Fruit fly (Drosophila melanogaster) whole organism, embryonic: ENCODE data around the gene Sfp23F.

Source experiments
- Awh ChIP-seq: fragments of 200-800 bp; sonication (Bioruptor generic); IDR thresholded peaks from 2 replicates; pipeline ENCODE4, ENCODE4 v1.3.6; 2022; ENCODE audit warnings: missing biosample characterization, missing genetic modification characterization
- C15 ChIP-seq: fragments of 200-800 bp; sonication (Bioruptor generic); IDR thresholded peaks from 3 replicates; pipeline ENCODE4 v1.3.6; 2022; ENCODE audit warnings: missing biosample characterization, missing genetic modification characterization
- CG10565 ChIP-seq: fragments of 200-800 bp; sonication (Bioruptor generic); optimal IDR thresholded peaks from 3 replicates; lab custom pipeline; 2016; ENCODE audit warnings: missing biosample characterization, mild to moderate bottlenecking, missing genetic modification characterization
- CG11504 ChIP-seq: fragments of 200-800 bp; sonication (Bioruptor generic); optimal IDR thresholded peaks from 3 replicates; lab custom pipeline; 2019; ENCODE audit warnings: missing biosample characterization, mild to moderate bottlenecking, missing genetic modification characterization, moderate library complexity
- CG12299 ChIP-seq: fragments of 200-800 bp; sonication (Bioruptor generic); optimal IDR thresholded peaks from 2 replicates; lab custom pipeline; 2018; ENCODE audit warnings: missing biosample characterization, mild to moderate bottlenecking, missing genetic modification characterization
- CG13287 ChIP-seq: fragments of 200-800 bp; sonication (Bioruptor generic); IDR thresholded peaks from 2 replicates; pipeline ENCODE4 v1.3.6; 2022; ENCODE audit warnings: missing biosample characterization, missing genetic modification characterization; ENCODE audit not compliant: partially characterized antibody
- CG13894 ChIP-seq: fragments of 200-800 bp; sonication (Bioruptor generic); optimal IDR thresholded peaks from 3 replicates; lab custom pipeline; 2018; ENCODE audit warnings: missing biosample characterization, mild to moderate bottlenecking, missing genetic modification characterization, moderate library complexity
- CG14050 ChIP-seq: fragments of 200-800 bp; sonication (Bioruptor generic); IDR thresholded peaks from 3 replicates; pipeline ENCODE4 v1.3.6; 2022; ENCODE audit warnings: missing biosample characterization, missing genetic modification characterization
- CG1603 ChIP-seq: fragments of 200-800 bp; sonication (Bioruptor generic); optimal IDR thresholded peaks from 2 replicates; lab custom pipeline; 2019; ENCODE audit warnings: missing biosample characterization, mild to moderate bottlenecking, missing genetic modification characterization, moderate library complexity
- CG17568 ChIP-seq: fragments of 200-800 bp; sonication (Bioruptor generic); optimal IDR thresholded peaks from 2 replicates; lab custom pipeline; 2018; ENCODE audit warnings: missing biosample characterization, mild to moderate bottlenecking, missing genetic modification characterization, moderate library complexity
- CG2129 ChIP-seq: fragments of 200-800 bp; sonication (Bioruptor generic); IDR thresholded peaks from 2 replicates; pipeline ENCODE4 v1.3.6; 2022; ENCODE audit warnings: missing biosample characterization, missing genetic modification characterization; ENCODE audit not compliant: partially characterized antibody
- CG2202 ChIP-seq: fragments of 200-800 bp; sonication (Bioruptor generic); optimal IDR thresholded peaks from 2 replicates; lab custom pipeline; 2018; ENCODE audit warnings: missing biosample characterization, mild to moderate bottlenecking, missing genetic modification characterization
- CG3065 ChIP-seq: fragments of 200-800 bp; sonication (Bioruptor generic); optimal IDR thresholded peaks from 2 replicates; lab custom pipeline; 2016; ENCODE audit warnings: missing biosample characterization, missing genetic modification characterization
- CG3407 ChIP-seq: fragments of 200-800 bp; sonication (Bioruptor generic); optimal IDR thresholded peaks from 2 replicates; lab custom pipeline; 2018; ENCODE audit warnings: missing biosample characterization, mild to moderate bottlenecking, missing genetic modification characterization
- CG4424 ChIP-seq: fragments of 200-800 bp; sonication (Bioruptor generic); optimal IDR thresholded peaks from 3 replicates; lab custom pipeline; 2016; ENCODE audit warnings: missing biosample characterization, missing genetic modification characterization
- CG4730 ChIP-seq: fragments of 200-800 bp; sonication (Bioruptor generic); IDR thresholded peaks from 2 replicates; pipeline ENCODE4 v1.3.6; 2022; ENCODE audit warnings: missing biosample characterization, missing genetic modification characterization
- CG5953 ChIP-seq: fragments of 200-800 bp; sonication (Bioruptor generic); IDR thresholded peaks from 2 replicates; pipeline ENCODE4 v1.3.6; 2022; ENCODE audit warnings: missing biosample characterization, missing genetic modification characterization
- CG6654 ChIP-seq: fragments of 200-800 bp; sonication (Bioruptor generic); optimal IDR thresholded peaks from 2 replicates; lab custom pipeline; 2017; ENCODE audit warnings: missing biosample characterization, mild to moderate bottlenecking, missing genetic modification characterization
- CG6765 ChIP-seq: fragments of 200-800 bp; sonication (Bioruptor generic); optimal IDR thresholded peaks from 3 replicates; lab custom pipeline; 2017; ENCODE audit warnings: missing biosample characterization, mild to moderate bottlenecking, missing genetic modification characterization
- CG7372 ChIP-seq: fragments of 200-800 bp; sonication (Bioruptor generic); IDR thresholded peaks from 2 replicates; pipeline ENCODE4 v1.3.6; 2022; ENCODE audit warnings: missing biosample characterization, missing genetic modification characterization
- CG7839 ChIP-seq: fragments of 200-800 bp; sonication (Bioruptor generic); optimal IDR thresholded peaks from 3 replicates; lab custom pipeline; 2018; ENCODE audit warnings: missing biosample characterization, mild to moderate bottlenecking, missing genetic modification characterization, moderate library complexity
- CG8281 ChIP-seq: fragments of 200-800 bp; sonication (Bioruptor generic); optimal IDR thresholded peaks from 2 replicates; lab custom pipeline; 2018; ENCODE audit warnings: missing biosample characterization, mild to moderate bottlenecking, missing genetic modification characterization, moderate library complexity
- Chrac-16 ChIP-seq: fragments of 200-800 bp; sonication (Bioruptor generic); optimal IDR thresholded peaks from 3 replicates; lab custom pipeline; 2016; ENCODE audit warnings: missing biosample characterization, missing genetic modification characterization
- CkIIα-i1 ChIP-seq: fragments of 200-800 bp; sonication (Bioruptor generic); IDR thresholded peaks from 2 replicates; pipeline ENCODE4 v1.3.6; 2022; ENCODE audit warnings: missing biosample characterization, missing genetic modification characterization
- CoRest ChIP-seq: fragments of 200-800 bp; sonication (Bioruptor generic); optimal IDR thresholded peaks from 3 replicates; lab custom pipeline; 2018; ENCODE audit warnings: missing biosample characterization, mild to moderate bottlenecking, missing genetic modification characterization, moderate library complexity
- D ChIP-seq, 2 experiments: fragments of 200-800 bp in 1 of 2; fragments of >200 bp in 1 of 2; sonication (Bioruptor generic) in 1 of 2; optimal IDR thresholded peaks; 2 replicates in 1 of 2; 3 replicates in 1 of 2; lab custom pipeline; 2017; ENCODE audit warnings: mild to moderate bottlenecking in 1 of 2, missing biosample characterization in 1 of 2, missing genetic modification characterization in 1 of 2, missing genetic modification reagents in 1 of 2
- Gug ChIP-seq: fragments of 200-800 bp; sonication (Bioruptor generic); IDR thresholded peaks from 4 replicates; pipeline ENCODE4 v1.3.6; 2022; ENCODE audit warnings: missing biosample characterization, missing genetic modification characterization
- Myb ChIP-seq: fragments of 200-800 bp; sonication (Bioruptor generic); optimal IDR thresholded peaks from 2 replicates; lab custom pipeline; 2016; ENCODE audit warnings: missing biosample characterization, missing genetic modification characterization
- Neu2 ChIP-seq: fragments of 200-800 bp; sonication (Bioruptor generic); optimal IDR thresholded peaks from 3 replicates; lab custom pipeline; 2016; ENCODE audit warnings: missing biosample characterization, missing genetic modification characterization, borderline replicate concordance
- Opbp ChIP-seq: fragments of 200-800 bp; sonication (Bioruptor generic); IDR thresholded peaks from 3 replicates; pipeline ENCODE4 v1.3.6; 2022; ENCODE audit warnings: missing biosample characterization, missing genetic modification characterization; ENCODE audit not compliant: partially characterized antibody
- TFAM ChIP-seq: fragments of 200-800 bp; sonication (Bioruptor generic); optimal IDR thresholded peaks from 2 replicates; lab custom pipeline; 2017; ENCODE audit warnings: missing biosample characterization, missing genetic modification characterization, inconsistent platforms
- Vsx1 ChIP-seq: fragments of 200-800 bp; sonication (Bioruptor generic); optimal IDR thresholded peaks from 2 replicates; lab custom pipeline; 2017; ENCODE audit warnings: missing biosample characterization, mild to moderate bottlenecking, missing genetic modification characterization, missing genetic modification reagents
- Xbp1 ChIP-seq: fragments of 200-800 bp; sonication (Bioruptor generic); optimal IDR thresholded peaks from 3 replicates; lab custom pipeline; 2016; ENCODE audit warnings: missing biosample characterization, mild to moderate bottlenecking, missing genetic modification characterization
- ac ChIP-seq: fragments of 200-800 bp; sonication (Bioruptor generic); optimal IDR thresholded peaks from 3 replicates; lab custom pipeline; 2017; ENCODE audit warnings: missing biosample characterization, mild to moderate bottlenecking, missing genetic modification characterization
- ash1 ChIP-seq: fragments of 200-800 bp; sonication (Bioruptor generic); optimal IDR thresholded peaks from 2 replicates; lab custom pipeline; 2018; ENCODE audit warnings: missing biosample characterization, mild to moderate bottlenecking, missing genetic modification characterization
- ftz-f1 ChIP-seq: fragments of 200-800 bp; sonication (Bioruptor generic); optimal IDR thresholded peaks from 2 replicates; lab custom pipeline; 2016; ENCODE audit warnings: missing biosample characterization, missing genetic modification characterization
- grn ChIP-seq: fragments of 200-800 bp; sonication (Bioruptor generic); optimal IDR thresholded peaks from 3 replicates; lab custom pipeline; 2017; ENCODE audit warnings: missing biosample characterization, missing genetic modification characterization
- gsb-n ChIP-seq: fragments of 200-800 bp; sonication (Bioruptor generic); optimal IDR thresholded peaks from 3 replicates; lab custom pipeline; 2018; ENCODE audit warnings: missing biosample characterization, mild to moderate bottlenecking, missing genetic modification characterization
- h ChIP-seq: fragments of >200 bp; optimal IDR thresholded peaks from 2 replicates; lab custom pipeline; 2017
- jing ChIP-seq: fragments of 200-800 bp; sonication (Bioruptor generic); optimal IDR thresholded peaks from 2 replicates; lab custom pipeline; 2018; ENCODE audit warnings: missing biosample characterization, mild to moderate bottlenecking, missing genetic modification characterization
- kni ChIP-seq: fragments of 200-800 bp; sonication (Bioruptor generic); optimal IDR thresholded peaks from 3 replicates; lab custom pipeline; 2017; ENCODE audit warnings: mild to moderate bottlenecking, missing biosample characterization, missing genetic modification reagents, missing genetic modification characterization
- onecut ChIP-seq: fragments of 200-800 bp; sonication (Bioruptor generic); IDR thresholded peaks from 2 replicates; pipeline ENCODE4 v1.3.6; 2022; ENCODE audit warnings: missing biosample characterization, missing genetic modification characterization
- pan ChIP-seq, 4 experiments: fragments of >200 bp in 3 of 4; fragments of 200-800 bp in 1 of 4; sonication (Bioruptor generic) in 1 of 4; optimal IDR thresholded peaks in 3 of 4; IDR thresholded peaks in 1 of 4; 2 replicates each; pipeline versions ENCODE4 v1.3.6 to Lab custom; 2017 to 2022; ENCODE audit warnings: missing biosample characterization in 2 of 4, missing genetic modification characterization in 2 of 4, mixed read lengths in 1 of 4
- pfk ChIP-seq: fragments of 200-800 bp; sonication (Bioruptor generic); optimal IDR thresholded peaks from 2 replicates; lab custom pipeline; 2018; ENCODE audit warnings: missing biosample characterization, mild to moderate bottlenecking, missing genetic modification characterization, moderate library complexity
- run ChIP-seq: fragments of 200-800 bp; sonication (Bioruptor generic); optimal IDR thresholded peaks from 3 replicates; lab custom pipeline; 2018; ENCODE audit warnings: missing biosample characterization, mild to moderate bottlenecking, missing genetic modification characterization
- seq ChIP-seq: fragments of 200-800 bp; sonication (Bioruptor generic); IDR thresholded peaks from 2 replicates; pipeline ENCODE4 v1.3.6; 2022; ENCODE audit warnings: missing biosample characterization, missing genetic modification characterization
- sima ChIP-seq: fragments of 200-800 bp; sonication (Bioruptor generic); optimal IDR thresholded peaks from 2 replicates; lab custom pipeline; 2016; ENCODE audit warnings: missing biosample characterization, missing genetic modification characterization
- slbo ChIP-seq: fragments of 200-800 bp; sonication (Bioruptor generic); IDR thresholded peaks from 2 replicates; pipeline ENCODE4 v1.3.6; 2022; ENCODE audit warnings: missing biosample characterization, missing genetic modification characterization
- usp ChIP-seq: fragments of >200 bp; optimal IDR thresholded peaks from 2 replicates; lab custom pipeline; 2017; ENCODE audit warnings: missing biosample characterization, missing genetic modification characterization

The Sfp23F gene

dm6 chr2L:3338566-3339215 is 48.9 kb downstream of the Sfp23F start (continued):
- TF ChIP-seq pfk (no peak), CG12299 (tag; lab: Kevin White, UChicago) (no peak), CG5953 (GFP tag; lab: Robert Waterston, UW) (peak; percentile 67), CoRest (tag; lab: Kevin White, UChicago) (peak; percentile 73), jing (GFP tag; lab: Kevin White, UChicago) (peak; percentile 29), CG7372 (GFP tag; lab: Robert Waterston, UW) (0 out of 2 replicates have a peak, but pooled peaks have one; percentile 14), Gug (GFP tag; lab: Robert Waterston, UW) (peak; percentile 75; the same call in 3 of the 4 replicates), CG3407 (peak; percentile 85), slbo (no peak), CG6654 (peak; percentile 73), ftz-f1 (GFP tag; lab: Kevin White, UChicago) (no peak), Chrac-16 (peak; percentile 86), D (optimal IDR thresholded peaks at IDR 0.05; lab: Kevin White, UChicago) (no peak), D (GFP tag; optimal IDR thresholded peaks at IDR 0.05; lab: Kevin White, UChicago) (peak; percentile 92), C15 (GFP tag; lab: Robert Waterston, UW) (no peak), CG8281 (tag; lab: Kevin White, UChicago) (peak; percentile 38), usp (GFP tag; lab: Kevin White, UChicago) (no peak), Opbp (GFP tag; lab: Robert Waterston, UW) (no peak), sima (GFP tag; lab: Kevin White, UChicago) (peak; percentile 35), CkIIα-i1 (GFP tag; lab: Robert Waterston, UW) (no peak), grn (GFP tag; lab: Kevin White, UChicago) (no peak), CG13894 (tag; lab: Kevin White, UChicago) (no peak), Xbp1 (GFP tag; lab: Kevin White, UChicago) (peak; percentile 80), h (lab: Kevin White, UChicago) (no peak), CG4424 (peak; percentile 91), TFAM (GFP tag; lab: Kevin White, UChicago) (peak; percentile 28), CG7839 (tag; lab: Kevin White, UChicago) (peak; percentile 83), ash1 (GFP tag; lab: Kevin White, UChicago) (no peak), CG13287 (no peak), CG1603 (peak; percentile 93), pan (optimal IDR thresholded peaks at IDR 0.05; lab: Kevin White, UChicago) (no peak), pan (GFP tag; optimal IDR thresholded peaks at IDR 0.05 in 1 of 2, IDR thresholded peaks at IDR 0.05 in 1 of 2) (peak in 1 of 2 experiments; percentile 71), CG10565 (GFP tag; lab: Kevin White, UChicago) (peak; percentile 23), ac (GFP tag; lab: Kevin White, UChicago) (no peak), Neu2 (GFP tag; lab: Kevin White, UChicago) (no peak), CG6765 (GFP tag; lab: Kevin White, UChicago) (no peak), CG14050 (peak; percentile 18; the same call in 1 of the 3 replicates), Awh (GFP tag; lab: Robert Waterston, UW) (peak; percentile 86), kni (peak; percentile 50), run (peak; percentile 40), CG17568 (GFP tag; lab: Kevin White, UChicago) (no peak), gsb-n (tag; lab: Kevin White, UChicago) (peak; percentile 82), CG4730 (GFP tag; lab: Robert Waterston, UW) (peak; percentile 66; the same call in 1 of the 2 replicates), Vsx1 (peak; percentile 54), CG2129 (GFP tag; lab: Robert Waterston, UW) (no peak), CG3065 (GFP tag; lab: Kevin White, UChicago) (peak; percentile 61), CG11504 (no peak), seq (GFP tag; lab: Robert Waterston, UW) (no peak), Myb (peak; percentile 53), CG2202 (tag; lab: Kevin White, UChicago) (peak; percentile 84), onecut (peak; percentile 71)
